Fruit fly (Drosophila melanogaster): ENCODE results near the gene CG46320.

dm6 chr3L:5640689-5641088, 23.2 kb upstream of the CG46320 start:
- TF ChIP-seq CG1620 (GFP tag; optimal IDR thresholded peaks at IDR 0.05), result no peak
- TF ChIP-seq CG11617 (GFP tag; optimal IDR thresholded peaks at IDR 0.05), result no peak
- TF ChIP-seq pad (GFP tag; optimal IDR thresholded peaks at IDR 0.05), result no peak
- peak; percentile 93 for TF ChIP-seq kay (GFP tag; ENCODE audit: borderline replicate concordance)
- TF ChIP-seq toe (GFP tag; optimal IDR thresholded peaks at IDR 0.05), result no peak

All from whole organism, adult.